Fruit fly (Drosophila melanogaster) whole organism: ENCODE data around the gene CG10984.

Source experiments
- CG8478 ChIP-seq: fragments of >200 bp; optimal IDR thresholded peaks from 2 replicates; lab custom pipeline; 2018; ENCODE audit warnings: inconsistent platforms
- psq ChIP-seq: fragments of >200 bp; optimal IDR thresholded peaks from 2 replicates; lab custom pipeline; 2017

DNA sequence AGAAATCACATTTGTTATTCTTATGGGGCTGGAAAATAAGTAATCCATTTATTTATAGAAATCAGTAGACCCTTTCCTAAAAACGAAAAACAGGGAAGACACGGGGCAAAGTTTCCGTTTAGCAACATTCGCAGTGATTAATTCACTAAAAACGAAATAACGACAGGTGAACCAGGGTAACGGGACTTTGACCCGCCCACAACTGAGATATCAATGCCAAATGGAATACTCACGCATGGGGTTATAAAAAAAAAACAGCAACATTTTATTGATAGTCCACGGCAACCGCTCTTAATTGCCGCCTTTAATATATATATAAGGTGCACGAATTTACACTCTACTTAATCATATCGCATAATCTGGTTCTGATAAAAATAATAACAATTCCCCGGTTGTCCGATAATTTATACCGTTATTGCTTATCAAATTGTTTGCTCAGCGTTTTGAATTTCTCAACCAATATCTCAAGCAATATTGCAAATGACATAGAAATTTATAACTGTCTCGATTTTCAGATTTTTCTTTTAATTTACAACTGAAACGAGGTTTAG lies 41.8 kb downstream of the CG10984 start:
- no peak for TF ChIP-seq CG8478 (lab: Kevin White, UChicago)
- no peak for TF ChIP-seq psq
